Fruit fly (Drosophila melanogaster) whole organism, embryonic: ENCODE results near the gene Rab9.

Experiments used
- Ada2b ChIP-seq: fragments of 200-800 bp; sonication (Bioruptor generic); IDR thresholded peaks from 2 replicates; pipeline ENCODE4 v1.3.6; 2022; ENCODE audit warnings: missing biosample characterization, missing genetic modification characterization
- B-H2 ChIP-seq: fragments of 200-800 bp; sonication (Bioruptor generic); optimal IDR thresholded peaks from 2 replicates; lab custom pipeline; 2018; ENCODE audit warnings: missing biosample characterization, mild to moderate bottlenecking, missing genetic modification characterization
- Bdp1 ChIP-seq: fragments of 200-800 bp; sonication (Bioruptor generic); optimal IDR thresholded peaks from 3 replicates; lab custom pipeline; 2016; ENCODE audit warnings: missing biosample characterization, missing genetic modification characterization
- Bgb ChIP-seq: fragments of 200-800 bp; sonication (Bioruptor generic); IDR thresholded peaks from 2 replicates; pipeline ENCODE4 v1.3.6; 2022; ENCODE audit warnings: missing biosample characterization, missing genetic modification characterization; ENCODE audit not compliant: partially characterized antibody
- CG1024 ChIP-seq: fragments of 200-800 bp; sonication (Bioruptor generic); IDR thresholded peaks from 2 replicates; pipeline ENCODE4 v1.3.6; 2022; ENCODE audit warnings: missing biosample characterization, missing genetic modification characterization
- CG10462 ChIP-seq: fragments of 200-800 bp; sonication (Bioruptor generic); optimal IDR thresholded peaks from 2 replicates; lab custom pipeline; 2016; ENCODE audit warnings: missing biosample characterization, missing genetic modification characterization
- CG12236 ChIP-seq: fragments of 200-800 bp; sonication (Bioruptor generic); optimal IDR thresholded peaks from 2 replicates; lab custom pipeline; 2016; ENCODE audit warnings: missing biosample characterization, missing genetic modification characterization
- CG12299 ChIP-seq: fragments of 200-800 bp; sonication (Bioruptor generic); optimal IDR thresholded peaks from 2 replicates; lab custom pipeline; 2018; ENCODE audit warnings: missing biosample characterization, mild to moderate bottlenecking, missing genetic modification characterization
- CG13287 ChIP-seq: fragments of 200-800 bp; sonication (Bioruptor generic); IDR thresholded peaks from 2 replicates; pipeline ENCODE4 v1.3.6; 2022; ENCODE audit warnings: missing biosample characterization, missing genetic modification characterization; ENCODE audit not compliant: partially characterized antibody
- CG13894 ChIP-seq: fragments of 200-800 bp; sonication (Bioruptor generic); optimal IDR thresholded peaks from 3 replicates; lab custom pipeline; 2018; ENCODE audit warnings: missing biosample characterization, mild to moderate bottlenecking, missing genetic modification characterization, moderate library complexity
- CG14710 ChIP-seq: fragments of 200-800 bp; sonication (Bioruptor generic); optimal IDR thresholded peaks from 3 replicates; lab custom pipeline; 2019; ENCODE audit warnings: missing biosample characterization, mild to moderate bottlenecking, missing genetic modification characterization, moderate library complexity
- CG14965 ChIP-seq: fragments of 200-800 bp; sonication (Bioruptor generic); optimal IDR thresholded peaks from 2 replicates; lab custom pipeline; 2016; ENCODE audit warnings: missing biosample characterization, missing genetic modification characterization, borderline replicate concordance
- CG17328 ChIP-seq: fragments of 200-800 bp; sonication (Bioruptor generic); IDR thresholded peaks from 2 replicates; pipeline ENCODE4 v1.3.6; 2022; ENCODE audit warnings: missing biosample characterization, missing genetic modification characterization
- CG17385 ChIP-seq: fragments of 200-800 bp; sonication (Bioruptor generic); optimal IDR thresholded peaks from 3 replicates; lab custom pipeline; 2018; ENCODE audit warnings: missing biosample characterization, mild to moderate bottlenecking, missing genetic modification characterization
- CG17612 ChIP-seq: fragments of 200-800 bp; sonication (Bioruptor generic); IDR thresholded peaks from 2 replicates; pipeline ENCODE4 v1.3.6; 2022; ENCODE audit warnings: missing biosample characterization, missing genetic modification characterization
- CG17829 ChIP-seq: fragments of 200-800 bp; optimal IDR thresholded peaks from 2 replicates; lab custom pipeline; 2019; ENCODE audit warnings: missing biosample characterization, mild to moderate bottlenecking, missing genetic modification characterization, moderate library complexity
- CG2199 ChIP-seq: fragments of 200-800 bp; sonication (Bioruptor generic); IDR thresholded peaks from 3 replicates; pipeline ENCODE4 v1.3.6; 2022; ENCODE audit warnings: missing biosample characterization, missing genetic modification characterization
- CG30431 ChIP-seq: fragments of 200-800 bp; sonication (Bioruptor generic); optimal IDR thresholded peaks from 2 replicates; lab custom pipeline; 2017; ENCODE audit warnings: missing biosample characterization, missing genetic modification characterization
- CG31441 ChIP-seq: fragments of 200-800 bp; sonication (Bioruptor generic); IDR thresholded peaks from 2 replicates; pipeline ENCODE4 v1.3.6; 2022; ENCODE audit warnings: missing biosample characterization, missing genetic modification characterization
- CG4360 ChIP-seq: fragments of 200-800 bp; sonication (Bioruptor generic); IDR thresholded peaks from 2 replicates; pipeline ENCODE4 v1.3.6; 2022; ENCODE audit warnings: missing biosample characterization, missing genetic modification characterization
- CG7963 ChIP-seq: fragments of 200-800 bp; sonication (Bioruptor generic); IDR thresholded peaks from 3 replicates; pipeline ENCODE4 v1.3.6; 2022; ENCODE audit warnings: missing biosample characterization, missing genetic modification characterization; ENCODE audit not compliant: partially characterized antibody
- CG8924 ChIP-seq: fragments of 200-800 bp; optimal IDR thresholded peaks from 3 replicates; lab custom pipeline; 2019; ENCODE audit warnings: missing biosample characterization, mild to moderate bottlenecking, missing genetic modification characterization, moderate library complexity
- CG8944 ChIP-seq: fragments of 200-800 bp; sonication (Bioruptor generic); optimal IDR thresholded peaks from 3 replicates; lab custom pipeline; 2016; ENCODE audit warnings: missing biosample characterization, missing genetic modification characterization
- CTCF ChIP-seq: fragments of 200-800 bp; sonication (Bioruptor generic); optimal IDR thresholded peaks from 2 replicates; lab custom pipeline; 2017; ENCODE audit warnings: missing biosample characterization, mild to moderate bottlenecking, missing genetic modification characterization, moderate library complexity
- Hsf ChIP-seq: fragments of 200-800 bp; sonication (Bioruptor generic); optimal IDR thresholded peaks from 3 replicates; lab custom pipeline; 2016; ENCODE audit warnings: missing biosample characterization, missing genetic modification characterization
- Lpt ChIP-seq: fragments of >200 bp; optimal IDR thresholded peaks from 2 replicates; lab custom pipeline; 2018; ENCODE audit warnings: missing biosample characterization, missing genetic modification characterization
- Nf-YA ChIP-seq: fragments of 200-800 bp; sonication (Bioruptor generic); IDR thresholded peaks from 2 replicates; pipeline ENCODE4 v1.3.6; 2022; ENCODE audit warnings: missing biosample characterization, missing genetic modification characterization
- Scr ChIP-seq: fragments of 200-800 bp; sonication (Bioruptor generic); IDR thresholded peaks from 2 replicates; pipeline ENCODE4 v1.3.6; 2022; ENCODE audit warnings: missing biosample characterization, missing genetic modification characterization; ENCODE audit not compliant: partially characterized antibody
- YL-1 ChIP-seq: fragments of 200-800 bp; sonication (Bioruptor generic); optimal IDR thresholded peaks from 3 replicates; lab custom pipeline; 2017; ENCODE audit warnings: missing biosample characterization, mild to moderate bottlenecking, missing genetic modification characterization
- bbx ChIP-seq: fragments of 200-800 bp; sonication (Bioruptor generic); IDR thresholded peaks from 2 replicates; pipeline ENCODE4 v1.3.6; 2022; ENCODE audit warnings: missing biosample characterization, missing genetic modification characterization; ENCODE audit not compliant: partially characterized antibody
- cad ChIP-seq: fragments of >200 bp; optimal IDR thresholded peaks from 2 replicates; lab custom pipeline; 2017; ENCODE audit warnings: missing biosample characterization, missing genetic modification characterization
- corto ChIP-seq: fragments of 200-800 bp; sonication (Bioruptor generic); optimal IDR thresholded peaks from 2 replicates; lab custom pipeline; 2016; ENCODE audit warnings: missing biosample characterization, mild to moderate bottlenecking, missing genetic modification characterization, moderate library complexity
- croc ChIP-seq: fragments of 200-800 bp; sonication (Bioruptor generic); conservative IDR thresholded peaks from 3 replicates; pipeline ENCODE4 v1.3.6; 2022; ENCODE audit warnings: missing biosample characterization, missing genetic modification characterization
- dan ChIP-seq: fragments of 200-800 bp; sonication (Bioruptor generic); IDR thresholded peaks from 2 replicates; pipeline ENCODE4 v1.3.6; 2022; ENCODE audit warnings: missing biosample characterization, missing genetic modification characterization
- dysf ChIP-seq: fragments of 200-800 bp; sonication (Bioruptor generic); IDR thresholded peaks from 3 replicates; pipeline ENCODE4 v1.3.6; 2022; ENCODE audit warnings: missing biosample characterization, missing genetic modification characterization
- eve ChIP-seq, 2 experiments: fragments of >200 bp; optimal IDR thresholded peaks; 2 replicates each; lab custom pipeline; 2017; ENCODE audit warnings: missing biosample characterization in 2 of 2, missing genetic modification characterization in 2 of 2
- gcm ChIP-seq: fragments of 200-800 bp; sonication (Bioruptor generic); optimal IDR thresholded peaks from 2 replicates; lab custom pipeline; 2019; ENCODE audit warnings: missing biosample characterization, mild to moderate bottlenecking, missing genetic modification characterization, moderate library complexity
- grau ChIP-seq: fragments of 200-800 bp; optimal IDR thresholded peaks from 3 replicates; lab custom pipeline; 2019; ENCODE audit warnings: missing biosample characterization, mild to moderate bottlenecking, missing genetic modification characterization, moderate library complexity
- kni ChIP-seq: fragments of 200-800 bp; sonication (Bioruptor generic); optimal IDR thresholded peaks from 3 replicates; lab custom pipeline; 2017; ENCODE audit warnings: mild to moderate bottlenecking, missing biosample characterization, missing genetic modification reagents, missing genetic modification characterization
- maf-S ChIP-seq: fragments of 200-800 bp; sonication (Bioruptor generic); optimal IDR thresholded peaks from 2 replicates; lab custom pipeline; 2016; ENCODE audit warnings: missing biosample characterization, missing genetic modification characterization
- mam ChIP-seq: fragments of 200-800 bp; sonication (Bioruptor generic); optimal IDR thresholded peaks from 3 replicates; lab custom pipeline; 2016; ENCODE audit warnings: missing biosample characterization, missing genetic modification characterization
- mld ChIP-seq: fragments of 200-800 bp; sonication (Bioruptor generic); IDR thresholded peaks from 3 replicates; pipeline ENCODE4 v1.3.6; 2022; ENCODE audit warnings: missing biosample characterization, missing genetic modification characterization; ENCODE audit not compliant: partially characterized antibody
- oc ChIP-seq: fragments of 200-800 bp; sonication (Bioruptor generic); optimal IDR thresholded peaks from 2 replicates; lab custom pipeline; 2018; ENCODE audit warnings: missing biosample characterization, mild to moderate bottlenecking, missing genetic modification characterization, moderate library complexity
- pita ChIP-seq: fragments of 200-800 bp; sonication (Bioruptor generic); optimal IDR thresholded peaks from 2 replicates; lab custom pipeline; 2017; ENCODE audit warnings: missing biosample characterization, mild to moderate bottlenecking, missing genetic modification characterization
- pzg ChIP-seq: fragments of 200-800 bp; sonication (Bioruptor generic); optimal IDR thresholded peaks from 3 replicates; lab custom pipeline; 2018; ENCODE audit warnings: missing biosample characterization, mild to moderate bottlenecking, missing genetic modification characterization, moderate library complexity
- sens ChIP-seq: fragments of 200-800 bp; sonication (Bioruptor generic); peaks from one replicate; lab custom pipeline; 2016; ENCODE audit warnings: missing biosample characterization, missing genetic modification characterization
- seq ChIP-seq: fragments of 200-800 bp; sonication (Bioruptor generic); IDR thresholded peaks from 2 replicates; pipeline ENCODE4 v1.3.6; 2022; ENCODE audit warnings: missing biosample characterization, missing genetic modification characterization
- sim ChIP-seq: fragments of 200-800 bp; sonication (Bioruptor generic); IDR thresholded peaks from 2 replicates; pipeline ENCODE4 v1.3.6; 2022; ENCODE audit warnings: missing biosample characterization, missing genetic modification characterization
- sima ChIP-seq: fragments of 200-800 bp; sonication (Bioruptor generic); optimal IDR thresholded peaks from 2 replicates; lab custom pipeline; 2016; ENCODE audit warnings: missing biosample characterization, missing genetic modification characterization
- sob ChIP-seq: fragments of 200-800 bp; sonication (Bioruptor generic); IDR thresholded peaks from 2 replicates; pipeline ENCODE4 v1.3.6; 2022; ENCODE audit warnings: missing biosample characterization, missing genetic modification characterization
- tap ChIP-seq: fragments of 200-800 bp; optimal IDR thresholded peaks from 3 replicates; lab custom pipeline; 2019; ENCODE audit warnings: missing biosample characterization, mild to moderate bottlenecking, missing genetic modification characterization, moderate library complexity
- unpg ChIP-seq: fragments of 200-800 bp; sonication (Bioruptor generic); optimal IDR thresholded peaks from 3 replicates; lab custom pipeline; 2018; ENCODE audit warnings: missing biosample characterization, mild to moderate bottlenecking, missing genetic modification characterization, moderate library complexity

Rab9 gene

DNA sequence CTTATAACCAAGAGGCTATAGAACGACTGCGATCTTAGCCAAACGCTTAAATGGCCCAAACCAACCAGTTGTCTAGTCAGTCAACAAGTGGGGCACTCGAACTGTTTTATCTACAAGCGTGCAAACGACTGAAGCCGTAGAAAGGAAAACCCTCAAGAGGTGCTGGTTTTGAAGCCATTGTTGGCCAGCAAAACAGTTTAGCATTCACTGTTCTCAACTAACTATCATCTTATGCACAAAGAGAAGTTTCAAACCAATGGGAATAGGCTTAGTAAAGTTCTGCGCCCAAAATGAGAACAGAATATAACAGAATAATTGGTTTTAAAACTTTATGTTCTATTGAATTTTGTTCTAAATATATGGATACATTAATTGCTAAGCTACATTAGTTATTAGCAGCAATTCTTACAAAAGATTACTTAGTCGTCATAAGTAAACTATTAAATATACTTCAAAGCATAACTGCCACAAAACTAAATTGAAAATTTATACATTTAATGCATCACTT lies 38.6 kb upstream of the Rab9 start, which contains the start of gene CG31798 (continued):
- TF ChIP-seq CG13287 = no peak; the same call in 1 of the 2 replicates
- TF ChIP-seq mld (GFP tag; lab: Robert Waterston, UW) = no peak
- no peak for TF ChIP-seq unpg (GFP tag; lab: Kevin White, UChicago)
- no peak for TF ChIP-seq CG14965
- TF ChIP-seq YL-1 (GFP tag; lab: Kevin White, UChicago) = no peak
- TF ChIP-seq Lpt (GFP tag; lab: Kevin White, UChicago) = no peak
- TF ChIP-seq CG17612 (GFP tag; lab: Robert Waterston, UW) = no peak
- TF ChIP-seq CG17829 = no peak
- no peak for TF ChIP-seq croc (GFP tag; lab: Robert Waterston, UW)
- TF ChIP-seq seq = no peak
- no peak for TF ChIP-seq grau (tag; lab: Kevin White, UChicago)
- peak; percentile 14 for TF ChIP-seq pzg (GFP tag; lab: Kevin White, UChicago)
- TF ChIP-seq CG12299 (tag; lab: Kevin White, UChicago) = no peak
- no peak for TF ChIP-seq CG14710 (tag; lab: Kevin White, UChicago)
- no peak for TF ChIP-seq kni (GFP tag; lab: Kevin White, UChicago)
- TF ChIP-seq CG30431 (GFP tag; lab: Kevin White, UChicago) = no peak
- peak; percentile 39; the same call in 1 of the 2 replicates for TF ChIP-seq sob (GFP tag; lab: Robert Waterston, UW)
- TF ChIP-seq dan = no peak
- TF ChIP-seq CG12236 = no peak
- no peak for TF ChIP-seq mam (GFP tag; lab: Kevin White, UChicago)
- no peak for TF ChIP-seq CG31441 (GFP tag; lab: Robert Waterston, UW)
- TF ChIP-seq CG17385 (GFP tag; lab: Kevin White, UChicago) = no peak
- TF ChIP-seq maf-S = no peak
- no peak for TF ChIP-seq tap
- TF ChIP-seq dysf (GFP tag; lab: Robert Waterston, UW) = 0 out of 3 replicates have a peak, but pooled peaks have one; percentile 20
- TF ChIP-seq sim (GFP tag; lab: Robert Waterston, UW) = no peak
- TF ChIP-seq corto (GFP tag; lab: Kevin White, UChicago) = no peak
- no peak for TF ChIP-seq CG17328
- TF ChIP-seq Hsf (GFP tag; lab: Kevin White, UChicago) = no peak
- no peak for TF ChIP-seq CG8924
- TF ChIP-seq eve (GFP tag; optimal IDR thresholded peaks at IDR 0.05; lab: Kevin White, UChicago) = no peak
- no peak for TF ChIP-seq Scr (GFP tag; lab: Robert Waterston, UW)
- peak; percentile 34 for TF ChIP-seq CG13894
- no peak for TF ChIP-seq CG4360 (GFP tag; lab: Robert Waterston, UW)
- no peak for TF ChIP-seq CG8944
- TF ChIP-seq CG1024 (GFP tag; lab: Robert Waterston, UW) = no peak
- no peak for TF ChIP-seq CG10462 (GFP tag; lab: Kevin White, UChicago)
- TF ChIP-seq pita (GFP tag; lab: Kevin White, UChicago) = peak; percentile 84
- TF ChIP-seq Bgb = 0 out of 2 replicates have a peak, but pooled peaks have one; percentile 35
- TF ChIP-seq CG7963 = peak; percentile 11; the same call in 1 of the 3 replicates
- TF ChIP-seq bbx (GFP tag; lab: Robert Waterston, UW) = 0 out of 2 replicates have a peak, but pooled peaks have one; percentile 11
- TF ChIP-seq B-H2 (GFP tag; lab: Kevin White, UChicago) = no peak
- TF ChIP-seq sima (GFP tag; lab: Kevin White, UChicago) = no peak
- no peak for TF ChIP-seq Nf-YA (GFP tag; lab: Robert Waterston, UW)
- no peak for TF ChIP-seq Bdp1 (GFP tag; lab: Kevin White, UChicago)
- TF ChIP-seq sens (GFP tag; lab: Kevin White, UChicago) = peak; percentile 35
- peak; percentile 87; the same call in 2 of the 3 replicates for TF ChIP-seq CG2199 (GFP tag; lab: Robert Waterston, UW)
- no peak for TF ChIP-seq Ada2b (GFP tag; lab: Robert Waterston, UW)
- no peak for TF ChIP-seq gcm (GFP tag; lab: Kevin White, UChicago)
- no peak for TF ChIP-seq oc
- TF ChIP-seq CTCF (GFP tag; lab: Kevin White, UChicago) = peak; percentile 75
- TF ChIP-seq cad (GFP tag; lab: Kevin White, UChicago) = peak; percentile 86
